Fruit fly (Drosophila melanogaster) whole organism, wandering third instar larva: Measurements from ENCODE around the gene Cisd2.
A peak's percentile ranks its signal among the peaks of the same experiment; 100 is the strongest.

ENCODE experiments used
- Dfd ChIP-seq: fragments of >200 bp; optimal IDR thresholded peaks from 2 replicates; lab custom pipeline; 2017; ENCODE audit warnings: missing biosample characterization, missing genetic modification characterization
- Mio ChIP-seq: sonication (Bioruptor generic); optimal IDR thresholded peaks from 2 replicates; lab custom pipeline; 2016; ENCODE audit warnings: missing biosample characterization, missing genetic modification characterization

DNA sequence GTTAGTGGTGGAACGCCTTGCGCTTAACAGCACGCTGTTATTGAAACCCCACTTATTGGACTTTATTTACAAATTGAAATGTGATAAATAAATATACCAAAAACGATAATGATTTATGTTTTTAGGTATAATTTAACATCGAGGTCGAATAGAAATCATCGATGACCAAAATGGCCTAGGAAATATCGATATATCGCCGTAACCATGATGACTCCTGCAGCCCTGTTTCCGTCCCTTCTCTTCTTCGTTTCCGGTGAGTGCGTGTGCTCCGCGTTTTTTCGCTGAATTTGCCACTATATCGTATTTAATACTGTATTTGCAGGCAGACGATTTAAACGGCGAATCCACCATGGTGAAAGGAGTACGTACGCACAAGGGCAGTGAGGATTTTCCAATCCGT is 3.3 kb downstream of the Cisd2 start, which contains the start of gene eEF1gamma:
- peak; percentile 83 for TF ChIP-seq Mio (GFP tag; lab: Kevin White, UChicago)
- no peak for TF ChIP-seq Dfd
